Worm (Caenorhabditis elegans) whole organism, early embryonic: ENCODE data around the gene nhr-8.

Experiments used
- aly-1 ChIP-seq: sonication (generic microtip); optimal IDR thresholded peaks from 2 replicates; lab custom pipeline; 2016; ENCODE audit warnings: missing genetic modification characterization, missing compliant biosample characterization
- ama-1 ChIP-seq: fragments of 150-350 bp; optimal IDR thresholded peaks from 2 replicates; lab custom pipeline; 2014
- ceh-13 ChIP-seq: fragments of 200-800 bp; sonication (Bioruptor generic); optimal IDR thresholded peaks from 2 replicates; lab custom pipeline; 2018; ENCODE audit warnings: mild to moderate bottlenecking, missing genetic modification characterization, missing compliant biosample characterization
- ceh-36 ChIP-seq: sonication (generic microtip); optimal IDR thresholded peaks from 2 replicates; lab custom pipeline; 2016; ENCODE audit warnings: missing genetic modification characterization, inconsistent platforms, missing compliant biosample characterization
- flt-1 ChIP-seq: fragments of 200-800 bp; sonication (Bioruptor generic); IDR thresholded peaks from 2 replicates; pipeline ENCODE4 v1.3.6; 2022; ENCODE audit warnings: missing genetic modification characterization, missing compliant biosample characterization
- hmbx-1 ChIP-seq: sonication (generic microtip); optimal IDR thresholded peaks from 2 replicates; lab custom pipeline; 2016; ENCODE audit warnings: mild to moderate bottlenecking, missing genetic modification characterization, missing compliant biosample characterization
- hmg-4 ChIP-seq: fragments of 200-800 bp; sonication (Bioruptor generic); optimal IDR thresholded peaks from 2 replicates; lab custom pipeline; 2018; ENCODE audit warnings: mild to moderate bottlenecking, missing genetic modification characterization, missing compliant biosample characterization
- hnd-1 ChIP-seq: sonication (generic microtip); optimal IDR thresholded peaks from 2 replicates; lab custom pipeline; 2016; ENCODE audit warnings: missing genetic modification characterization, missing compliant biosample characterization
- pes-1 ChIP-seq: fragments of 200-800 bp; sonication (Bioruptor generic); IDR thresholded peaks from 2 replicates; pipeline ENCODE4 v1.3.6; 2022; ENCODE audit warnings: missing genetic modification reagents, missing genetic modification characterization, missing compliant biosample characterization
- scrt-1 ChIP-seq: fragments of 200-800 bp; sonication (Bioruptor generic); IDR thresholded peaks from 2 replicates; pipeline ENCODE4 v1.3.6; 2022; ENCODE audit warnings: missing genetic modification characterization, missing compliant biosample characterization
- sea-1 ChIP-seq: fragments of 200-800 bp; sonication (Bioruptor generic); conservative IDR thresholded peaks from 2 replicates; pipeline ENCODE4 v1.3.6; 2022; ENCODE audit warnings: missing genetic modification characterization, missing compliant biosample characterization
- tbx-11 ChIP-seq: fragments of 200-800 bp; sonication (Bioruptor generic); IDR thresholded peaks from 2 replicates; pipeline ENCODE4 v1.3.6; 2022; ENCODE audit warnings: missing genetic modification characterization, missing compliant biosample characterization

- no peak for TF ChIP-seq hmbx-1
- no peak for TF ChIP-seq ama-1 (lab: Kevin White, UChicago)
- no peak for TF ChIP-seq aly-1 (tag; lab: Kevin White, UChicago)
- no peak for TF ChIP-seq tbx-11 (GFP tag; lab: Robert Waterston, UW)
- no peak for TF ChIP-seq flt-1 (GFP tag; lab: Robert Waterston, UW)
- TF ChIP-seq scrt-1 (GFP tag; lab: Robert Waterston, UW), result no peak
- no peak for TF ChIP-seq pes-1 (GFP tag; lab: Robert Waterston, UW)
- TF ChIP-seq hnd-1, result no peak
- no peak for TF ChIP-seq ceh-36
- TF ChIP-seq sea-1, result no peak
- TF ChIP-seq ceh-13 (GFP tag; lab: Kevin White, UChicago), result no peak
- TF ChIP-seq hmg-4 (GFP tag; lab: Kevin White, UChicago), result no peak
Observed at ce11 chrIV:7717916-7718315, 7.1 kb downstream of the nhr-8 start, which contains the start of gene F33D4.6.
